Worm (Caenorhabditis elegans): ENCODE results near the gene F42A10.6.

Gene F42A10.6

ce11 chrIII:6176761-6177160, at the start of gene F42A10.6:
F42A10.6 (minus strand) TSS chrIII:6176861.
- TF ChIP-seq nhr-237 (tag; optimal IDR thresholded peaks at IDR 0.05) (no peak), ceh-43 (GFP tag; optimal IDR thresholded peaks at IDR 0.05) (no peak), nhr-76 (tag; optimal IDR thresholded peaks at IDR 0.05) (no peak), nhr-12 (tag; optimal IDR thresholded peaks at IDR 0.05) (no peak), nhr-28 (tag; optimal IDR thresholded peaks at IDR 0.05) (no peak), tbx-8 (GFP tag; optimal IDR thresholded peaks at IDR 0.05) (no peak), unc-39 (tag; optimal IDR thresholded peaks at IDR 0.05) (no peak), lin-13 (tag; optimal IDR thresholded peaks at IDR 0.05) (no peak), bed-3 (GFP tag; optimal IDR thresholded peaks at IDR 0.05) (no peak), mab-5 (tag; optimal IDR thresholded peaks at IDR 0.05) (no peak)

ce11 chrIII:6221403-6221802, 44.7 kb upstream of the F42A10.6 start:
- TF ChIP-seq mep-1 (tag; optimal IDR thresholded peaks at IDR 0.05) (no peak), ceh-43 (GFP tag; optimal IDR thresholded peaks at IDR 0.05) (no peak), M03D4.4 (tag; optimal IDR thresholded peaks at IDR 0.05) (no peak), hlh-1 (tag; optimal IDR thresholded peaks at IDR 0.05) (no peak), zip-8 (tag; optimal IDR thresholded peaks at IDR 0.05) (no peak), snpc-4 (tag; optimal IDR thresholded peaks at IDR 0.05) (no peak)

DNA sequence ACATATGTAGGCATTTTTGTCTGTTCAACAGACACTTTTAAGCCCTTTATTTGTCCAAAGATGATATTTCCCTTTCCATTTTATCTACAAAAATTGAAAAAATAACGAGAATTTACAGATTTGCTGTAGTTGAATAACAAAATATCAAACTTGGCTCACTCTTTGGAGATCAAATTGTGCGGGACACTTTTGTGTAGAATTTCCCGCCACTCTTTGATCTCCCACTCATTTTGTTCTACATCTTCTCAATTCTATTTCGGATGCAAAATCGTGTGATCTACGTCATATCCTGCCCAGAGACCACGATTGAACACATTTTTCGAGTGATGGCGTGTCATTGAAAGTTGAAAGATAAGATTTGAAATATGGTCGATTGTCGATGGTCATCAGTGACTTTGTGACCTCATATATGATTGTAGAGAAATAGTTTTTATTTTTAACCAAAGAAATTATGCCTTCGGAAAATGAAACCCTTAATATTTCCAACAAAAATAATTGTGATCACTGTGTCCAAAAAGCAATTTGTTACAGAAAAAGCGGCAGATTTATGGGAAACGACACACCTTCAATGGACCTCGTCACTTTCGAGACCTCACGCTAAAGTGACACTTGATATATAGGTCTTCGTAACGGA, 40.3 kb upstream of the F42A10.6 start, which contains the start of gene hot-4:
hot-4 (plus strand) TSS at position 584 of the 634 bp plus-strand sequence.
- TF ChIP-seq cnd-1 (tag; optimal IDR thresholded peaks at IDR 0.05) (no peak), blmp-1 (tag; optimal IDR thresholded peaks at IDR 0.05) (no peak), mls-2 (tag; optimal IDR thresholded peaks at IDR 0.05) (no peak), ceh-43 (GFP tag; optimal IDR thresholded peaks at IDR 0.05) (no peak), drap-1 (GFP tag; optimal IDR thresholded peaks at IDR 0.05) (no peak), snpc-4 (tag; optimal IDR thresholded peaks at IDR 0.05) (no peak), nhr-12 (tag; optimal IDR thresholded peaks at IDR 0.05) (no peak), nhr-237 (tag; optimal IDR thresholded peaks at IDR 0.05) (no peak), hlh-1 (tag; optimal IDR thresholded peaks at IDR 0.05) (no peak)

DNA sequence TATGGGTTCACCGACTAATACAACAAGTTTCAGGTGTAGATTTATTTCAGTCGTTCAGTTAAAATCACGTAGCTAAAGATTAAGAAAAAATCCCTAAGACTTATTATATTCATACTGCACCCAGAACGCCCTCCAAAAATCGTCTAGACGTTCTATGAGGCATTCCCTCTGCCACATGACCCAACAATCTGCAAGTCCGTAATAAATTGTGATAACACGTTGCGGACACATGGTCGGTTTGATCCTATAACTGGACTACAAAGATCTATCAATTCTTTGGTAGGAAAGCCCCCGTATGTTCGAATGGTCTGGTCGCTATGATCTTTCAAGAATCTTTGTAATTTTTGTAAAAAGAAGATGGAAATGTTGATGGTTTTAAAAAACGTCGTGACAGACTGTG, 39.3 kb upstream of the F42A10.6 start:
- no peak for TF ChIP-seq unc-39 (tag; optimal IDR thresholded peaks at IDR 0.05)
- no peak for TF ChIP-seq mab-5 (tag; optimal IDR thresholded peaks at IDR 0.05)
- no peak for TF ChIP-seq mep-1 (tag; optimal IDR thresholded peaks at IDR 0.05)
- TF ChIP-seq unc-62 (GFP tag; optimal IDR thresholded peaks at IDR 0.05) = no peak
- no peak for TF ChIP-seq bed-3 (GFP tag; optimal IDR thresholded peaks at IDR 0.05)
- no peak for TF ChIP-seq nhr-76 (tag; optimal IDR thresholded peaks at IDR 0.05)
- TF ChIP-seq elt-3 (tag; optimal IDR thresholded peaks at IDR 0.05) = no peak
- TF ChIP-seq pha-4 (tag; optimal IDR thresholded peaks at IDR 0.05) = no peak
- no peak for TF ChIP-seq snpc-4 (tag; optimal IDR thresholded peaks at IDR 0.05)
- TF ChIP-seq elt-1 (tag; optimal IDR thresholded peaks at IDR 0.05; ENCODE audit: borderline replicate concordance, insufficient read depth) = no peak
- TF ChIP-seq ceh-39 (tag; optimal IDR thresholded peaks at IDR 0.05) = no peak
- no peak for TF ChIP-seq drap-1 (GFP tag; optimal IDR thresholded peaks at IDR 0.05)
- no peak for TF ChIP-seq zip-8 (tag; optimal IDR thresholded peaks at IDR 0.05)
- TF ChIP-seq nhr-28 (tag; optimal IDR thresholded peaks at IDR 0.05) = no peak
- TF ChIP-seq sem-2 (GFP tag; optimal IDR thresholded peaks at IDR 0.05) = no peak
- no peak for TF ChIP-seq nhr-2 (tag; optimal IDR thresholded peaks at IDR 0.05)
- no peak for TF ChIP-seq ceh-43 (GFP tag; optimal IDR thresholded peaks at IDR 0.05)

DNA sequence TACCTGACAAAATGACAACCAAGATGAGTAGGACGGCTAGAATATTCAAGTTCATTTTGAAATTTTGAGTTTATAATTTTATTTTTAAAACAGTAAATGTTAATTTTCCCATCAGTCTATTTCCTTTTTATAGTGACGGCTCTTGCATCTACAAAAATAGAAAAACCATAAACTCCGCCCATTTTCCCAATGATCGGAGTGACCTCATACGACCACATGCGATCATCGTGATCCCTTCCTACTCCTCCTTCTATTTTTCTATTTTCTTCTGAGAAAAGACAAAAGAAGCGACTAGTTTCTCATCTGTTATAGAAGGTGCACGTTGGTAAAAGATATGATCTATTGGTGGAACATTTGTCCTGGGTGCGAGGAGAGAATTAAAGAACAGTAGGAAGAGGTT, 38.8 kb upstream of the F42A10.6 start, which contains the start of gene C23G10.11:
C23G10.11 (minus strand) TSS at position 101 of the 400 bp plus-strand sequence.
- TF ChIP-seq sptf-1 (tag; optimal IDR thresholded peaks at IDR 0.05) (no peak), pha-4 (tag; optimal IDR thresholded peaks at IDR 0.05) (no peak), nhr-12 (tag; optimal IDR thresholded peaks at IDR 0.05) (no peak), lin-32 (GFP tag; optimal IDR thresholded peaks at IDR 0.05) (no peak), lsy-2 (tag; optimal IDR thresholded peaks at IDR 0.05) (no peak), tbx-8 (GFP tag; optimal IDR thresholded peaks at IDR 0.05) (no peak), ztf-11 (tag; optimal IDR thresholded peaks at IDR 0.05) (no peak), ceh-83 (GFP tag; optimal IDR thresholded peaks at IDR 0.05) (no peak), mep-1 (tag; optimal IDR thresholded peaks at IDR 0.05) (no peak), snpc-4 (tag; optimal IDR thresholded peaks at IDR 0.05) (no peak)

All from whole organism, mixed stage, embryonic.